Fruit fly (Drosophila melanogaster): ENCODE measurements around the gene xit.

The xit gene

dm6 chrX:6859756-6860412 is 39.1 kb downstream of the xit start:
- TF ChIP-seq twi (tag; optimal IDR thresholded peaks at IDR 0.05), result no peak
- peak; percentile 67 for TF ChIP-seq CG6813 (GFP tag; optimal IDR thresholded peaks at IDR 0.05)
- no peak for TF ChIP-seq CG18011 (GFP tag; optimal IDR thresholded peaks at IDR 0.05)
- no peak for TF ChIP-seq CG17912 (GFP tag; optimal IDR thresholded peaks at IDR 0.05)
- peak; percentile 61 for TF ChIP-seq CG12219 (GFP tag; optimal IDR thresholded peaks at IDR 0.05)
- TF ChIP-seq Deaf1 (tag; optimal IDR thresholded peaks at IDR 0.05), result peak; percentile 81
- TF ChIP-seq Bdp1 (GFP tag; optimal IDR thresholded peaks at IDR 0.05), result no peak
- peak; percentile 64 for TF ChIP-seq ttk (GFP tag; IDR thresholded peaks at IDR 0.05)
- peak; percentile 12 for TF ChIP-seq sqz (GFP tag; optimal IDR thresholded peaks at IDR 0.05)
- TF ChIP-seq tx (GFP tag; optimal IDR thresholded peaks at IDR 0.05), result no peak
- TF ChIP-seq Lpt (GFP tag; optimal IDR thresholded peaks at IDR 0.05), result no peak
- TF ChIP-seq CG12659 (GFP tag; optimal IDR thresholded peaks at IDR 0.05), result peak; percentile 53
- peak; percentile 49; the same call in 1 of the 2 replicates for TF ChIP-seq Nf-YA (GFP tag; IDR thresholded peaks at IDR 0.05)
- 0 out of 3 replicates have a peak, but pooled peaks have one; percentile 38 for TF ChIP-seq C15 (GFP tag; IDR thresholded peaks at IDR 0.05)
- peak; percentile 57 for TF ChIP-seq danr (GFP tag; IDR thresholded peaks at IDR 0.05)
- TF ChIP-seq da (GFP tag; optimal IDR thresholded peaks at IDR 0.05), result no peak
- TF ChIP-seq CG18599 (GFP tag; optimal IDR thresholded peaks at IDR 0.05), result peak; percentile 82
- peak; percentile 60; the same call in 1 of the 2 replicates for TF ChIP-seq CG14014 (GFP tag; IDR thresholded peaks at IDR 0.05)
- TF ChIP-seq CG31224 (GFP tag; IDR thresholded peaks at IDR 0.05), result peak; percentile 56; the same call in 1 of the 2 replicates
- TF ChIP-seq CG1647 (GFP tag; optimal IDR thresholded peaks at IDR 0.05), result peak; percentile 69
- TF ChIP-seq CG10979 (tag; optimal IDR thresholded peaks at IDR 0.05), result peak; percentile 86
- no peak for TF ChIP-seq crp (GFP tag; optimal IDR thresholded peaks at IDR 0.05)
- no peak for TF ChIP-seq gcm (GFP tag; optimal IDR thresholded peaks at IDR 0.05)
- peak; percentile 52; the same call in 1 of the 3 replicates for TF ChIP-seq Optix (GFP tag; IDR thresholded peaks at IDR 0.05)
- TF ChIP-seq CG7271 (tag; optimal IDR thresholded peaks at IDR 0.05), result no peak
- no peak for TF ChIP-seq prd (optimal IDR thresholded peaks at IDR 0.05)
- peak; percentile 83 for TF ChIP-seq prd (GFP tag; IDR thresholded peaks at IDR 0.05)
- TF ChIP-seq CG10274 (GFP tag; optimal IDR thresholded peaks at IDR 0.05), result peak; percentile 100
- no peak for TF ChIP-seq shn (GFP tag; optimal IDR thresholded peaks at IDR 0.05)
- TF ChIP-seq lmd (GFP tag; IDR thresholded peaks at IDR 0.05), result peak; percentile 84
- peak; percentile 65 for TF ChIP-seq E2f1 (GFP tag; IDR thresholded peaks at IDR 0.05)
- 0 out of 3 replicates have a peak, but pooled peaks have one; percentile 30 for TF ChIP-seq so (GFP tag; IDR thresholded peaks at IDR 0.05)
- TF ChIP-seq Lim3 (GFP tag; IDR thresholded peaks at IDR 0.05), result no peak
- peak; percentile 78 for TF ChIP-seq al (GFP tag; IDR thresholded peaks at IDR 0.05)
- no peak for TF ChIP-seq Ets97D (GFP tag; optimal IDR thresholded peaks at IDR 0.05)
- no peak for TF ChIP-seq pita (GFP tag; optimal IDR thresholded peaks at IDR 0.05)
- TF ChIP-seq cg (GFP tag; optimal IDR thresholded peaks at IDR 0.05), result peak; percentile 43
- TF ChIP-seq Hr3 (GFP tag; optimal IDR thresholded peaks at IDR 0.05), result peak; percentile 19
- TF ChIP-seq lilli (GFP tag; optimal IDR thresholded peaks at IDR 0.05), result peak; percentile 90
- TF ChIP-seq nmo (GFP tag; optimal IDR thresholded peaks at IDR 0.05), result peak; percentile 63
- no peak for TF ChIP-seq zf30C (GFP tag; optimal IDR thresholded peaks at IDR 0.05)
- peak; percentile 81 for TF ChIP-seq HHEX (GFP tag; optimal IDR thresholded peaks at IDR 0.05)
- no peak for TF ChIP-seq CG10366 (GFP tag; IDR thresholded peaks at IDR 0.05)
- peak; percentile 26 for TF ChIP-seq CG17186 (GFP tag; optimal IDR thresholded peaks at IDR 0.05)
- TF ChIP-seq CG15601 (tag; optimal IDR thresholded peaks at IDR 0.05), result peak; percentile 30
- no peak for TF ChIP-seq Doc2 (GFP tag; IDR thresholded peaks at IDR 0.05)
- TF ChIP-seq hbn (GFP tag; IDR thresholded peaks at IDR 0.05; ENCODE audit: partially characterized antibody), result no peak
- peak; percentile 54 for TF ChIP-seq trem (tag; optimal IDR thresholded peaks at IDR 0.05)
- peak; percentile 74 for TF ChIP-seq Nf-YC (tag; optimal IDR thresholded peaks at IDR 0.05)
- no peak for TF ChIP-seq yki (optimal IDR thresholded peaks at IDR 0.05)
